Worm (Caenorhabditis elegans) whole organism, late embryonic: ENCODE measurements around the gene C17F4.12.

Experiments used
- ama-1 ChIP-seq: fragments of 150-350 bp; optimal IDR thresholded peaks from 2 replicates; lab custom pipeline; 2014
- ceh-22 ChIP-seq: sonication (generic microtip); optimal IDR thresholded peaks from 2 replicates; lab custom pipeline; 2017; ENCODE audit warnings: missing biosample characterization, missing genetic modification characterization
- eyg-1 ChIP-seq: sonication (generic microtip); optimal IDR thresholded peaks from 2 replicates; lab custom pipeline; 2016; ENCODE audit warnings: missing genotype, missing genetic modification characterization, missing compliant biosample characterization
- hlh-13 ChIP-seq: fragments of 200-800 bp; sonication (Bioruptor generic); optimal IDR thresholded peaks from 2 replicates; lab custom pipeline; 2018; ENCODE audit warnings: mild to moderate bottlenecking, missing genetic modification characterization, missing compliant biosample characterization
- hlh-30 ChIP-seq: sonication (generic microtip); optimal IDR thresholded peaks from 2 replicates; lab custom pipeline; 2017; ENCODE audit warnings: antibody characterized with exemption, missing genetic modification characterization, missing compliant biosample characterization; ENCODE audit not compliant: insufficient read depth
- lin-11 ChIP-seq: fragments of 200-800 bp; sonication (Bioruptor generic); optimal IDR thresholded peaks from 2 replicates; lab custom pipeline; 2018; ENCODE audit warnings: mild to moderate bottlenecking, missing genetic modification characterization, missing compliant biosample characterization
- mec-3 ChIP-seq: sonication (generic microtip); optimal IDR thresholded peaks from 2 replicates; lab custom pipeline; 2016; ENCODE audit warnings: borderline replicate concordance, missing genetic modification characterization, missing compliant biosample characterization
- nhr-11 ChIP-seq: fragments of 150-350 bp; optimal IDR thresholded peaks from 2 replicates; lab custom pipeline; 2014; ENCODE audit warnings: missing biosample characterization, missing genetic modification characterization
- sox-4 ChIP-seq: sonication (generic microtip); optimal IDR thresholded peaks from 2 replicates; lab custom pipeline; 2017; ENCODE audit warnings: mild to moderate bottlenecking, missing genetic modification characterization, inconsistent platforms, missing compliant biosample characterization
- unc-42 ChIP-seq: sonication (generic microtip); optimal IDR thresholded peaks from 2 replicates; lab custom pipeline; 2016; ENCODE audit warnings: missing genotype, missing genetic modification characterization, missing compliant biosample characterization

ce11 chrII:3247556-3247955 is 3.6 kb upstream of the C17F4.12 start:
- TF ChIP-seq sox-4 (tag; lab: Kevin White, UChicago) (no peak), eyg-1 (tag; lab: Kevin White, UChicago) (no peak), ceh-22 (tag; lab: Kevin White, UChicago) (no peak), lin-11 (no peak), mec-3 (tag; lab: Kevin White, UChicago) (no peak), ama-1 (lab: Kevin White, UChicago) (no peak), nhr-11 (tag; lab: Kevin White, UChicago) (no peak), unc-42 (no peak), hlh-13 (GFP tag; lab: Kevin White, UChicago) (no peak), hlh-30 (tag; lab: Kevin White, UChicago) (no peak)
